Worm (Caenorhabditis elegans) whole organism, young adult: Measurements from ENCODE around the gene fbxc-22.
A peak's percentile ranks its signal among the peaks of the same experiment; 100 is the strongest.

Experiments used
- F22D6.2 ChIP-seq: sonication (generic microtip); optimal IDR thresholded peaks from 2 replicates; lab custom pipeline; 2016; ENCODE audit warnings: mild to moderate bottlenecking, missing genetic modification characterization, missing compliant biosample characterization
- akir-1 ChIP-seq: fragments of 200-800 bp; sonication (Bioruptor generic); optimal IDR thresholded peaks from 2 replicates; lab custom pipeline; 2018; ENCODE audit warnings: mild to moderate bottlenecking, missing genetic modification characterization, moderate library complexity, missing compliant biosample characterization
- attf-6 ChIP-seq: fragments of 200-800 bp; sonication (Bioruptor generic); IDR thresholded peaks from 2 replicates; pipeline ENCODE4 v1.3.6; 2022; ENCODE audit warnings: missing genetic modification reagents, missing genetic modification characterization, missing compliant biosample characterization
- die-1 ChIP-seq: sonication (generic microtip); optimal IDR thresholded peaks from 2 replicates; lab custom pipeline; 2016; ENCODE audit warnings: missing genotype, mild to moderate bottlenecking, missing genetic modification characterization, missing compliant biosample characterization
- zfh-2 ChIP-seq: fragments of 200-800 bp; sonication (Bioruptor generic); conservative IDR thresholded peaks from 2 replicates; pipeline ENCODE4 v1.3.6; 2022; ENCODE audit warnings: missing genetic modification reagents, missing genetic modification characterization, missing compliant biosample characterization
- ztf-25 ChIP-seq: fragments of 200-800 bp; sonication (Bioruptor generic); IDR thresholded peaks from 2 replicates; pipeline ENCODE4 v1.3.6; 2022; ENCODE audit warnings: missing genetic modification reagents, missing genetic modification characterization, missing compliant biosample characterization

Gene fbxc-22

DNA sequence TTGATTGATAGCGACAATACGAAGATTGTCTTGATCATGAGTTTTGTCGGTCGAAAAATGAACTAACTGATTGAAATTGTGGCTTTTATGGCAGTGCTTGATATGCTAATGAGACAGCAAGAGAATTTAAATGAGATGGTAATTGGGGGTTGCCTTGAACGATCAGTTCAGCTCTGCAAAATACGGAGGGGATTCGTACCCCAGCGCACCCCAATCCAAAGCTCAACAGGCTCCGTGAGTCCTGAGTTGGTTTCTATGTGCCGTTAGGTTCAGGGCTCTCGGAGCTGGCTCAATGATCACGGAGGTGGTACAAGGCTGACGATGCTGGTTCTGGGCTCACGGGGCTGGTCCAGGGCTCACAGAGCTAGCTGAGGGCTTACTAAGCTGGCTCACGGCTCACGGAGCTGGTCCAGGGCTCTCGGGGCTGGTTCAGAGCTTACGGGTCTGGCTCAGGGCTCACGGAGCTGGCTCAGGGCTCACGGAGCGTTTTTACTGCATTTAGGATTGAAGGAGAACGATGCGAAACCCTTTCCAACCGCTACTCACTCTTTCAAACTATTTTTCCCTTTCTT, 46.0 kb downstream of the fbxc-22 start, which contains the start of gene ZC204.6:
TSS of gene ZC204.6 (minus strand) at position 51 of the 572 bp plus-strand sequence.
- no peak for TF ChIP-seq ztf-25 (GFP tag; lab: Robert Waterston, UW)
- TF ChIP-seq zfh-2 (GFP tag; lab: Robert Waterston, UW), result peak; percentile 84

DNA sequence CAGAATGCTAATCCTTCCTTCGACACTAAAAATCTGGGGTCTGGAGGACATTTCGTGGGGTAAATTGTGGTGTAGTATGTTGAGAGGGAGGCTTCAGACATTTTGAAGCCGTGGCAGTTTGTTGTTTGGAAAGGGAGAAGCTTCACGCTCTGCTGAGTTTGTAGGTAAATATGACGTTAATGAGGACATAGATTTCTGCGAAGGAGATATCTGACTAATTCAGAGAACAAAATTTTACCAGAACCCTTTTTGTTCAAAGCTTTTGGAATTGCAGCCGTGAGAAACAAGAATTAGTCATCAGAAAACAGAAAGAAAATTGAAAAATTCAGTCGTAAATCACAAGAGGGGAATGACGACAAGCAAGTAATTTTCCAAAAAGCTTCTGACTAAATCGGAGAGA, 50.4 kb downstream of the fbxc-22 start, which contains the start of gene srh-72:
TSS of gene srh-72 (minus strand) at position 101 of the 400 bp plus-strand sequence.
- TF ChIP-seq F22D6.2 (tag; lab: Kevin White, UChicago), result no peak
- TF ChIP-seq die-1 (tag; lab: Kevin White, UChicago), result no peak
- TF ChIP-seq akir-1 (GFP tag; lab: Kevin White, UChicago), result no peak
- no peak for TF ChIP-seq attf-6 (GFP tag; lab: Robert Waterston, UW)
